Fruit fly (Drosophila melanogaster) whole organism, embryonic: Measurements from ENCODE around the gene mei-P26.
A peak's percentile ranks its signal among the peaks of the same experiment; 100 is the strongest.

Source experiments
- BtbVII ChIP-seq: fragments of 200-800 bp; sonication (Bioruptor generic); optimal IDR thresholded peaks from 3 replicates; lab custom pipeline; 2017; ENCODE audit warnings: missing biosample characterization, mild to moderate bottlenecking, missing genetic modification characterization
- C15 ChIP-seq: fragments of 200-800 bp; sonication (Bioruptor generic); IDR thresholded peaks from 3 replicates; pipeline ENCODE4 v1.3.6; 2022; ENCODE audit warnings: missing biosample characterization, missing genetic modification characterization
- CG10654 ChIP-seq: fragments of 200-800 bp; sonication (Bioruptor generic); optimal IDR thresholded peaks from 2 replicates; lab custom pipeline; 2016; ENCODE audit warnings: missing biosample characterization, missing genetic modification characterization
- CG11093 ChIP-seq: fragments of 200-800 bp; sonication (Bioruptor generic); IDR thresholded peaks from 3 replicates; pipeline ENCODE4 v1.3.6; 2022; ENCODE audit warnings: missing biosample characterization, missing genetic modification characterization
- CG1233 ChIP-seq: fragments of 200-800 bp; sonication (Bioruptor generic); optimal IDR thresholded peaks from 4 replicates; lab custom pipeline; 2018; ENCODE audit warnings: missing biosample characterization, mild to moderate bottlenecking, missing genetic modification characterization
- CG13894 ChIP-seq: fragments of 200-800 bp; sonication (Bioruptor generic); optimal IDR thresholded peaks from 3 replicates; lab custom pipeline; 2018; ENCODE audit warnings: missing biosample characterization, mild to moderate bottlenecking, missing genetic modification characterization, moderate library complexity
- CG14014 ChIP-seq: fragments of 200-800 bp; sonication (Bioruptor generic); IDR thresholded peaks from 2 replicates; pipeline ENCODE4 v1.3.6; 2022; ENCODE audit warnings: missing biosample characterization, missing genetic modification characterization
- CG14050 ChIP-seq: fragments of 200-800 bp; sonication (Bioruptor generic); IDR thresholded peaks from 3 replicates; pipeline ENCODE4 v1.3.6; 2022; ENCODE audit warnings: missing biosample characterization, missing genetic modification characterization
- CG17359 ChIP-seq: fragments of 200-800 bp; sonication (Bioruptor generic); optimal IDR thresholded peaks from 3 replicates; lab custom pipeline; 2018; ENCODE audit warnings: missing biosample characterization, mild to moderate bottlenecking, missing genetic modification characterization, moderate library complexity
- CG18619 ChIP-seq: fragments of 200-800 bp; sonication (Bioruptor generic); optimal IDR thresholded peaks from 3 replicates; lab custom pipeline; 2017; ENCODE audit warnings: missing biosample characterization, mild to moderate bottlenecking, missing genetic modification characterization
- CG2199 ChIP-seq: fragments of 200-800 bp; sonication (Bioruptor generic); IDR thresholded peaks from 3 replicates; pipeline ENCODE4 v1.3.6; 2022; ENCODE audit warnings: missing biosample characterization, missing genetic modification characterization
- CG2889 ChIP-seq: fragments of 200-800 bp; sonication (Bioruptor generic); IDR thresholded peaks from 3 replicates; pipeline ENCODE4 v1.3.6; 2022; ENCODE audit warnings: missing biosample characterization, missing genetic modification characterization
- CG33557 ChIP-seq: fragments of 200-800 bp; sonication (Bioruptor generic); optimal IDR thresholded peaks from 2 replicates; lab custom pipeline; 2019; ENCODE audit warnings: missing biosample characterization, mild to moderate bottlenecking, missing genetic modification characterization, moderate library complexity
- CG4424 ChIP-seq: fragments of 200-800 bp; sonication (Bioruptor generic); optimal IDR thresholded peaks from 3 replicates; lab custom pipeline; 2016; ENCODE audit warnings: missing biosample characterization, missing genetic modification characterization
- CG4854 ChIP-seq: fragments of 200-800 bp; sonication (Bioruptor generic); optimal IDR thresholded peaks from 2 replicates; lab custom pipeline; 2016; ENCODE audit warnings: missing biosample characterization, missing genetic modification characterization, inconsistent platforms
- CG6791 ChIP-seq: fragments of 200-800 bp; sonication (Bioruptor generic); IDR thresholded peaks from 3 replicates; pipeline ENCODE4 v1.3.6; 2022; ENCODE audit warnings: missing biosample characterization, missing genetic modification characterization; ENCODE audit not compliant: partially characterized antibody
- CG9817 ChIP-seq: fragments of 200-800 bp; sonication (Bioruptor generic); optimal IDR thresholded peaks from 2 replicates; lab custom pipeline; 2018; ENCODE audit warnings: missing biosample characterization, mild to moderate bottlenecking, missing genetic modification characterization, moderate library complexity
- Chrac-16 ChIP-seq: fragments of 200-800 bp; sonication (Bioruptor generic); optimal IDR thresholded peaks from 3 replicates; lab custom pipeline; 2016; ENCODE audit warnings: missing biosample characterization, missing genetic modification characterization
- CrebB ChIP-seq: fragments of 200-800 bp; sonication (Bioruptor generic); optimal IDR thresholded peaks from 3 replicates; lab custom pipeline; 2018; ENCODE audit warnings: missing biosample characterization, mild to moderate bottlenecking, missing genetic modification characterization
- D19B ChIP-seq: fragments of 200-800 bp; sonication (Bioruptor generic); optimal IDR thresholded peaks from 2 replicates; lab custom pipeline; 2017; ENCODE audit warnings: missing biosample characterization, mild to moderate bottlenecking, missing genetic modification characterization
- Dad ChIP-seq: fragments of 200-800 bp; sonication (Bioruptor generic); optimal IDR thresholded peaks from 3 replicates; lab custom pipeline; 2016; ENCODE audit warnings: missing biosample characterization, missing genetic modification characterization
- E2f2 ChIP-seq: fragments of 200-800 bp; sonication (Bioruptor generic); IDR thresholded peaks from 2 replicates; pipeline ENCODE4 v1.3.6; 2022; ENCODE audit warnings: missing biosample characterization, missing genetic modification characterization
- Gug ChIP-seq: fragments of 200-800 bp; sonication (Bioruptor generic); IDR thresholded peaks from 4 replicates; pipeline ENCODE4 v1.3.6; 2022; ENCODE audit warnings: missing biosample characterization, missing genetic modification characterization
- Pdp1 ChIP-seq, 2 experiments: fragments of 200-800 bp; sonication (Bioruptor generic); optimal IDR thresholded peaks; 3 replicates each; lab custom pipeline; 2016; ENCODE audit warnings: missing biosample characterization in 2 of 2, missing genetic modification characterization in 2 of 2, mild to moderate bottlenecking in 1 of 2, moderate library complexity in 1 of 2
- Rx ChIP-seq: fragments of 200-800 bp; sonication (Bioruptor generic); IDR thresholded peaks from 2 replicates; pipeline ENCODE4 v1.3.6; 2022; ENCODE audit warnings: missing biosample characterization, missing genetic modification characterization
- Sry-β ChIP-seq: fragments of 200-800 bp; sonication (Bioruptor generic); optimal IDR thresholded peaks from 2 replicates; lab custom pipeline; 2018; ENCODE audit warnings: missing biosample characterization, mild to moderate bottlenecking, missing genetic modification characterization, moderate library complexity
- Sry-δ ChIP-seq: fragments of 200-800 bp; sonication (Bioruptor generic); optimal IDR thresholded peaks from 2 replicates; lab custom pipeline; 2016; ENCODE audit warnings: missing biosample characterization, missing genetic modification characterization
- amos ChIP-seq: fragments of 200-800 bp; sonication (Bioruptor generic); IDR thresholded peaks from 2 replicates; pipeline ENCODE4 v1.3.6; 2022; ENCODE audit warnings: missing biosample characterization, missing genetic modification characterization; ENCODE audit not compliant: partially characterized antibody
- cad ChIP-seq: fragments of >200 bp; optimal IDR thresholded peaks from 2 replicates; lab custom pipeline; 2017; ENCODE audit warnings: missing biosample characterization, missing genetic modification characterization
- cwo ChIP-seq: fragments of 200-800 bp; sonication (Bioruptor generic); optimal IDR thresholded peaks from 3 replicates; lab custom pipeline; 2017; ENCODE audit warnings: missing biosample characterization, missing genetic modification characterization, mild to moderate bottlenecking, moderate library complexity, missing genetic modification reagents
- fd3F ChIP-seq: fragments of 200-800 bp; sonication (Bioruptor generic); optimal IDR thresholded peaks from 2 replicates; lab custom pipeline; 2018; ENCODE audit warnings: missing biosample characterization, mild to moderate bottlenecking, missing genetic modification characterization, moderate library complexity
- fu2 ChIP-seq: fragments of 200-800 bp; sonication (Bioruptor generic); optimal IDR thresholded peaks from 2 replicates; lab custom pipeline; 2016; ENCODE audit warnings: missing biosample characterization, missing genetic modification characterization
- insv ChIP-seq, 2 experiments: fragments of 200-800 bp; sonication (Bioruptor generic); optimal IDR thresholded peaks; 3 replicates each; lab custom pipeline; 2016 to 2018; ENCODE audit warnings: missing biosample characterization in 2 of 2, missing genetic modification characterization in 2 of 2
- inv ChIP-seq: fragments of 200-800 bp; sonication (Bioruptor generic); IDR thresholded peaks from 2 replicates; pipeline ENCODE4 v1.3.6; 2022; ENCODE audit warnings: missing biosample characterization, missing genetic modification characterization; ENCODE audit not compliant: partially characterized antibody
- lov ChIP-seq, 2 experiments: fragments of 200-800 bp in 1 of 2; fragments of >200 bp in 1 of 2; sonication (Bioruptor generic) in 1 of 2; IDR thresholded peaks in 1 of 2; optimal IDR thresholded peaks in 1 of 2; 2 replicates in 1 of 2; 3 replicates in 1 of 2; pipeline versions ENCODE4 v1.3.6 to Lab custom; 2017 to 2022; ENCODE audit warnings: missing biosample characterization in 1 of 2, missing genetic modification characterization in 1 of 2
- phol ChIP-seq: fragments of 200-800 bp; sonication (Bioruptor generic); optimal IDR thresholded peaks from 3 replicates; lab custom pipeline; 2018; ENCODE audit warnings: missing biosample characterization, mild to moderate bottlenecking, missing genetic modification characterization, moderate library complexity
- rib ChIP-seq: fragments of 200-800 bp; sonication (Bioruptor generic); IDR thresholded peaks from 2 replicates; pipeline ENCODE4 v1.3.6; 2022; ENCODE audit warnings: missing biosample characterization, missing genetic modification characterization
- sens ChIP-seq: fragments of 200-800 bp; sonication (Bioruptor generic); peaks from one replicate; lab custom pipeline; 2016; ENCODE audit warnings: missing biosample characterization, missing genetic modification characterization
- shn ChIP-seq: fragments of 200-800 bp; sonication (Bioruptor generic); optimal IDR thresholded peaks from 3 replicates; lab custom pipeline; 2016; ENCODE audit warnings: missing biosample characterization, missing genetic modification characterization
- slbo ChIP-seq: fragments of 200-800 bp; sonication (Bioruptor generic); IDR thresholded peaks from 2 replicates; pipeline ENCODE4 v1.3.6; 2022; ENCODE audit warnings: missing biosample characterization, missing genetic modification characterization
- sob ChIP-seq: fragments of 200-800 bp; sonication (Bioruptor generic); IDR thresholded peaks from 2 replicates; pipeline ENCODE4 v1.3.6; 2022; ENCODE audit warnings: missing biosample characterization, missing genetic modification characterization
- tup ChIP-seq: fragments of 200-800 bp; sonication (Bioruptor generic); optimal IDR thresholded peaks from 2 replicates; lab custom pipeline; 2016; ENCODE audit warnings: missing biosample characterization, mild to moderate bottlenecking, missing genetic modification characterization, moderate library complexity

Gene mei-P26

dm6 chrX:9133577-9134240, 29.3 kb upstream of the mei-P26 start (continued):
- TF ChIP-seq CG9817 (tag; lab: Kevin White, UChicago): no peak
- TF ChIP-seq CG6791 (GFP tag; lab: Robert Waterston, UW): no peak
- TF ChIP-seq CrebB (tag; lab: Kevin White, UChicago): no peak
- no peak for TF ChIP-seq CG2199 (GFP tag; lab: Robert Waterston, UW)
- TF ChIP-seq rib (GFP tag; lab: Robert Waterston, UW): no peak
- TF ChIP-seq Chrac-16 (GFP tag; lab: Kevin White, UChicago): no peak
- TF ChIP-seq inv: no peak
- TF ChIP-seq BtbVII: no peak
- no peak for TF ChIP-seq CG14014 (GFP tag; lab: Robert Waterston, UW)
- TF ChIP-seq CG2889 (GFP tag; lab: Robert Waterston, UW): no peak
- TF ChIP-seq fd3F (GFP tag; lab: Kevin White, UChicago): no peak
- TF ChIP-seq C15 (GFP tag; lab: Robert Waterston, UW): no peak
- peak; percentile 37 for TF ChIP-seq sens (GFP tag; lab: Kevin White, UChicago)
- TF ChIP-seq fu2 (GFP tag; lab: Kevin White, UChicago): no peak
- TF ChIP-seq slbo: no peak
- no peak for TF ChIP-seq sob (GFP tag; lab: Robert Waterston, UW)
- no peak for TF ChIP-seq CG1233 (GFP tag; lab: Kevin White, UChicago)
- peak; percentile 37 for TF ChIP-seq CG13894 (tag; lab: Kevin White, UChicago)
- TF ChIP-seq CG14050: no peak
- TF ChIP-seq shn (GFP tag; lab: Kevin White, UChicago): no peak
- TF ChIP-seq CG4424 (GFP tag; lab: Kevin White, UChicago): no peak
- TF ChIP-seq CG4854 (GFP tag; lab: Kevin White, UChicago): no peak
- peak; percentile 11 for TF ChIP-seq cad
- no peak for TF ChIP-seq CG18619
- TF ChIP-seq tup (GFP tag; lab: Kevin White, UChicago): no peak
- no peak for TF ChIP-seq Rx (GFP tag; lab: Robert Waterston, UW)
- TF ChIP-seq cwo (GFP tag; lab: Kevin White, UChicago): no peak
- no peak for TF ChIP-seq CG33557 (GFP tag; lab: Kevin White, UChicago)
- no peak for TF ChIP-seq Sry-δ (GFP tag; lab: Kevin White, UChicago)
- TF ChIP-seq Sry-β (GFP tag; lab: Kevin White, UChicago): no peak
- no peak for TF ChIP-seq CG17359 (tag; lab: Kevin White, UChicago)
- TF ChIP-seq CG10654 (GFP tag; lab: Kevin White, UChicago): no peak
- no peak for TF ChIP-seq D19B (GFP tag; lab: Kevin White, UChicago)
- no peak for TF ChIP-seq E2f2 (GFP tag; lab: Robert Waterston, UW)
- no peak for TF ChIP-seq lov (optimal IDR thresholded peaks at IDR 0.05; lab: Kevin White, UChicago)
- no peak for TF ChIP-seq lov (GFP tag; IDR thresholded peaks at IDR 0.05; lab: Robert Waterston, UW)
- TF ChIP-seq Dad: no peak
- no peak for TF ChIP-seq amos (GFP tag; lab: Robert Waterston, UW)
- TF ChIP-seq Gug (GFP tag; lab: Robert Waterston, UW): no peak
- TF ChIP-seq CG11093 (GFP tag; lab: Robert Waterston, UW): no peak
- peak in 1 of 2 experiments; percentile 12 for TF ChIP-seq Pdp1 (GFP tag; optimal IDR thresholded peaks at IDR 0.05; lab: Kevin White, UChicago)
- no peak for TF ChIP-seq phol (tag; lab: Kevin White, UChicago)
- peak in 1 of 2 experiments; percentile 83 for TF ChIP-seq insv (GFP tag; optimal IDR thresholded peaks at IDR 0.05; lab: Kevin White, UChicago)
